Fruit fly (Drosophila melanogaster) ovary, adult (tissue): Measurements from ENCODE around the gene CG14143.

ENCODE experiments used
- CG17801 ChIP-seq: fragments of 200-800 bp; optimal IDR thresholded peaks from 2 replicates; lab custom pipeline; 2019; ENCODE audit warnings: missing biosample characterization, mild to moderate bottlenecking, missing genetic modification characterization, moderate library complexity; ENCODE audit not compliant: partially characterized antibody

Gene CG14143

DNA sequence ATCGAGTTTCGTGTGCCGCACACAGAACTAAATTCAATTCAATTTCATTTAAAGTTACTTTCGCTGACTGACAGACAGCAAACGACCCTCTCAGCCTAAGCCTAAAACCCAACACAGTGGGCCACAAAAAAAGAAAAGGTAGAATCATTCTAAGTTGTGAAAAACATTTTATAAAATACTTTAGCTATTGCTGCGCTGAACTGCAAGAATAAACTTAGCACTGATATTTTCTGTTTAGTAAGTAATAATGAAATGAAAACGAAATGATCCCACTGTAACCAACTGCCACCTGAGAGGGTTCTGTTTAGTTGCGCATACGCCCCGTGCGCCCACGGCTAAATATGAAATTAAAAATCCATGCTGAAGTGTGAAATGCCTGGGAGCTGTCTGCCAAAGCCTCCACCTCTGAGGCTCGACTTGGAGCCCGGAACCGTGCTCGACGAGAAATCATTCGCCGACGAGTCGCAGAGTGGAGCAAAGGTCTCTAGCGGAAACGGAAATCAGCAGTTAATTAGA, 38.3 kb downstream of the CG14143 start, which contains the start of gene CG14142:
Gene CG14142 (plus strand): TSS at position 466 of the 516 bp plus-strand sequence.
- no peak for TF ChIP-seq CG17801 (GFP tag; lab: Kevin White, UChicago)

DNA sequence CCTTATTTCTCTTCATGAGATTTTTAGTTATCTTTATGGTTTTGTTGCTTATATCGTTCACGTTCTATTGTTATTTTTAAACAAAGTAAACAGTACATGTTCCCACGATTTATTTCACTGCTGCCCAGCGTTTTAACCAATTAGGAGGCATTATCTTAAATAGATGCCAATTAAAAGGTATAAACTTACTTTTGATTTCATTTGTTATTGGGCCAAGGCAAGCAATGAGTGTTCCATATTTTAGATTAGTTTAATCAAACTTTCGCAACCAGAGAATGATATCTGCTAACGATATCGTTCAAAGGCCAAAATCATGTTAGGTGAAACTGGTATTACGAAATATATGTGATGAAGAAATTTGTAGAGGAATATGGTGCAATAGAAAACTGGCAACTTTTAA, 48.2 kb downstream of the CG14143 start:
- no peak for TF ChIP-seq CG17801 (GFP tag; lab: Kevin White, UChicago)

DNA sequence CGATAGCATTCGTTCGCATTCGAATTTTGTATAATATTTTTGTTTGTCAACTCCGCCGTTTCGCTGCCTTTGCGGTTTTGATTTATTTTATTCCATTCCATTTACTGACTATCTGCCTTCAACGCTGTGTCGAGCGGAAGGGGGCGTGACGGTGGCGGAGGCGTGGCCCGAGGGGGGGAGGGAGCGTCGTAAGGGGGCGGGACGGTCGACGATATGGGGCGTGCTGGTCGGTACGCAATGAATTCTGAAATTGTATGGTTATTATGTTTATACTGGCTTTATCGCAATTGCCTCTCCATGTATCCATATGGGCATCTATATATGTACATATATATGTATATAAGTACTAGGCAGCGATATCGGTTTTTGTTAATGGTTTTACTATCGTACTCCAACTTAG, 49.2 kb downstream of the CG14143 start:
- TF ChIP-seq CG17801 (GFP tag; lab: Kevin White, UChicago) = no peak
